Fruit fly (Drosophila melanogaster) whole organism, embryonic: Measurements from ENCODE around the gene CG18788.

Experiments used
- Atf6 ChIP-seq: fragments of 200-800 bp; sonication (Bioruptor generic); IDR thresholded peaks from 2 replicates; pipeline ENCODE4 v1.3.6; 2022; ENCODE audit warnings: missing biosample characterization, missing genetic modification characterization
- CG10267 ChIP-seq: fragments of 200-800 bp; sonication (Bioruptor generic); optimal IDR thresholded peaks from 2 replicates; lab custom pipeline; 2018; ENCODE audit warnings: missing biosample characterization, mild to moderate bottlenecking, missing genetic modification characterization, moderate library complexity
- CG10959 ChIP-seq: fragments of 200-800 bp; sonication (Bioruptor generic); IDR thresholded peaks from 2 replicates; pipeline ENCODE4 v1.3.6; 2022; ENCODE audit warnings: missing biosample characterization, missing genetic modification characterization
- CG11247 ChIP-seq: fragments of 200-800 bp; sonication (Bioruptor generic); IDR thresholded peaks from 2 replicates; pipeline ENCODE4 v1.3.6; 2022; ENCODE audit warnings: missing biosample characterization, missing genetic modification characterization
- CG11560 ChIP-seq: fragments of 200-800 bp; sonication (Bioruptor generic); IDR thresholded peaks from 3 replicates; pipeline ENCODE4 v1.3.6; 2022; ENCODE audit warnings: missing biosample characterization, missing genetic modification characterization
- CG12071 ChIP-seq: fragments of 200-800 bp; sonication (Bioruptor generic); optimal IDR thresholded peaks from 3 replicates; lab custom pipeline; 2018; ENCODE audit warnings: missing biosample characterization, mild to moderate bottlenecking, missing genetic modification characterization
- CG12299 ChIP-seq: fragments of 200-800 bp; sonication (Bioruptor generic); optimal IDR thresholded peaks from 2 replicates; lab custom pipeline; 2018; ENCODE audit warnings: missing biosample characterization, mild to moderate bottlenecking, missing genetic modification characterization
- CG12942 ChIP-seq: fragments of 200-800 bp; sonication (Bioruptor generic); optimal IDR thresholded peaks from 3 replicates; lab custom pipeline; 2016; ENCODE audit warnings: missing biosample characterization, missing genetic modification characterization
- CG15011 ChIP-seq: fragments of 200-800 bp; sonication (Bioruptor generic); optimal IDR thresholded peaks from 3 replicates; lab custom pipeline; 2018; ENCODE audit warnings: missing biosample characterization, mild to moderate bottlenecking, missing genetic modification characterization
- CG18599 ChIP-seq: fragments of 200-800 bp; sonication (Bioruptor generic); optimal IDR thresholded peaks from 3 replicates; lab custom pipeline; 2017; ENCODE audit warnings: missing biosample characterization, missing genetic modification characterization, mild to moderate bottlenecking, moderate library complexity, missing genetic modification reagents
- CG2202 ChIP-seq: fragments of 200-800 bp; sonication (Bioruptor generic); optimal IDR thresholded peaks from 2 replicates; lab custom pipeline; 2018; ENCODE audit warnings: missing biosample characterization, mild to moderate bottlenecking, missing genetic modification characterization
- CG2712 ChIP-seq: fragments of 200-800 bp; optimal IDR thresholded peaks from 3 replicates; lab custom pipeline; 2019; ENCODE audit warnings: missing biosample characterization, mild to moderate bottlenecking, missing genetic modification characterization, moderate library complexity
- CG30020 ChIP-seq: fragments of 200-800 bp; optimal IDR thresholded peaks from 2 replicates; lab custom pipeline; 2019; ENCODE audit warnings: missing biosample characterization, mild to moderate bottlenecking, missing genetic modification characterization, moderate library complexity
- CG32772 ChIP-seq: fragments of 200-800 bp; sonication (Bioruptor generic); IDR thresholded peaks from 2 replicates; pipeline ENCODE4 v1.3.6; 2022; ENCODE audit warnings: missing biosample characterization, missing genetic modification characterization
- CG34376 ChIP-seq: fragments of 200-800 bp; sonication (Bioruptor generic); optimal IDR thresholded peaks from 2 replicates; lab custom pipeline; 2018; ENCODE audit warnings: missing biosample characterization, mild to moderate bottlenecking, missing genetic modification characterization
- CG4404 ChIP-seq: fragments of 200-800 bp; sonication (Bioruptor generic); IDR thresholded peaks from 2 replicates; pipeline ENCODE4 v1.3.6; 2022; ENCODE audit warnings: missing biosample characterization, missing genetic modification characterization
- CG4707 ChIP-seq: fragments of 200-800 bp; sonication (Bioruptor generic); optimal IDR thresholded peaks from 2 replicates; lab custom pipeline; 2018; ENCODE audit warnings: missing biosample characterization, mild to moderate bottlenecking, missing genetic modification characterization, moderate library complexity
- CG5245 ChIP-seq: fragments of 200-800 bp; sonication (Bioruptor generic); optimal IDR thresholded peaks from 3 replicates; lab custom pipeline; 2016; ENCODE audit warnings: missing biosample characterization, missing genetic modification characterization
- CG6791 ChIP-seq: fragments of 200-800 bp; sonication (Bioruptor generic); IDR thresholded peaks from 3 replicates; pipeline ENCODE4 v1.3.6; 2022; ENCODE audit warnings: missing biosample characterization, missing genetic modification characterization; ENCODE audit not compliant: partially characterized antibody
- CG7372 ChIP-seq: fragments of 200-800 bp; sonication (Bioruptor generic); IDR thresholded peaks from 2 replicates; pipeline ENCODE4 v1.3.6; 2022; ENCODE audit warnings: missing biosample characterization, missing genetic modification characterization
- CG9932 ChIP-seq: fragments of 200-800 bp; sonication (Bioruptor generic); IDR thresholded peaks from 2 replicates; pipeline ENCODE4 v1.3.6; 2022; ENCODE audit warnings: missing biosample characterization, missing genetic modification characterization
- Elba2 ChIP-seq: fragments of 200-800 bp; sonication (Bioruptor generic); optimal IDR thresholded peaks from 3 replicates; lab custom pipeline; 2016; ENCODE audit warnings: missing biosample characterization, missing genetic modification characterization
- H2.0 ChIP-seq: fragments of 200-800 bp; sonication (Bioruptor generic); IDR thresholded peaks from 2 replicates; pipeline ENCODE4 v1.3.6; 2022; ENCODE audit warnings: missing biosample characterization, missing genetic modification characterization
- Hey ChIP-seq: fragments of 200-800 bp; sonication (Bioruptor generic); optimal IDR thresholded peaks from 3 replicates; lab custom pipeline; 2018; ENCODE audit warnings: missing biosample characterization, mild to moderate bottlenecking, missing genetic modification characterization
- Hmx ChIP-seq: fragments of 200-800 bp; sonication (Bioruptor generic); optimal IDR thresholded peaks from 2 replicates; lab custom pipeline; 2016; ENCODE audit warnings: missing biosample characterization, missing genetic modification characterization
- MTF-1 ChIP-seq: fragments of 200-800 bp; sonication (Bioruptor generic); optimal IDR thresholded peaks from 2 replicates; lab custom pipeline; 2018; ENCODE audit warnings: missing biosample characterization, mild to moderate bottlenecking, missing genetic modification characterization, borderline replicate concordance
- TFAM ChIP-seq: fragments of 200-800 bp; sonication (Bioruptor generic); optimal IDR thresholded peaks from 2 replicates; lab custom pipeline; 2017; ENCODE audit warnings: missing biosample characterization, missing genetic modification characterization, inconsistent platforms
- Usf ChIP-seq: fragments of 200-800 bp; sonication (Bioruptor generic); optimal IDR thresholded peaks from 2 replicates; lab custom pipeline; 2017; ENCODE audit warnings: missing genotype, missing biosample characterization, missing genetic modification characterization
- amos ChIP-seq: fragments of 200-800 bp; sonication (Bioruptor generic); IDR thresholded peaks from 2 replicates; pipeline ENCODE4 v1.3.6; 2022; ENCODE audit warnings: missing biosample characterization, missing genetic modification characterization; ENCODE audit not compliant: partially characterized antibody
- ato ChIP-seq: fragments of 200-800 bp; sonication (Bioruptor generic); IDR thresholded peaks from 2 replicates; pipeline ENCODE4 v1.3.6; 2022; ENCODE audit warnings: missing biosample characterization, missing genetic modification characterization; ENCODE audit not compliant: partially characterized antibody
- bbx ChIP-seq: fragments of 200-800 bp; sonication (Bioruptor generic); IDR thresholded peaks from 2 replicates; pipeline ENCODE4 v1.3.6; 2022; ENCODE audit warnings: missing biosample characterization, missing genetic modification characterization; ENCODE audit not compliant: partially characterized antibody
- bigmax ChIP-seq: fragments of 200-800 bp; sonication (Bioruptor generic); optimal IDR thresholded peaks from 2 replicates; lab custom pipeline; 2018; ENCODE audit warnings: missing biosample characterization, mild to moderate bottlenecking, missing genetic modification characterization
- cato ChIP-seq: fragments of 200-800 bp; sonication (Bioruptor generic); optimal IDR thresholded peaks from 2 replicates; lab custom pipeline; 2016; ENCODE audit warnings: missing biosample characterization, missing genetic modification characterization, borderline replicate concordance
- dm ChIP-seq: fragments of 200-800 bp; sonication (Bioruptor generic); optimal IDR thresholded peaks from 3 replicates; lab custom pipeline; 2016; ENCODE audit warnings: missing biosample characterization, missing genetic modification characterization
- emc ChIP-seq: fragments of 200-800 bp; sonication (Bioruptor generic); optimal IDR thresholded peaks from 2 replicates; lab custom pipeline; 2016; ENCODE audit warnings: missing biosample characterization, missing genetic modification characterization
- fd64A ChIP-seq: fragments of 200-800 bp; sonication (Bioruptor generic); optimal IDR thresholded peaks from 3 replicates; lab custom pipeline; 2018; ENCODE audit warnings: missing biosample characterization, mild to moderate bottlenecking, missing genetic modification characterization
- fu2 ChIP-seq: fragments of 200-800 bp; sonication (Bioruptor generic); optimal IDR thresholded peaks from 2 replicates; lab custom pipeline; 2016; ENCODE audit warnings: missing biosample characterization, missing genetic modification characterization
- inv ChIP-seq: fragments of 200-800 bp; sonication (Bioruptor generic); IDR thresholded peaks from 2 replicates; pipeline ENCODE4 v1.3.6; 2022; ENCODE audit warnings: missing biosample characterization, missing genetic modification characterization; ENCODE audit not compliant: partially characterized antibody
- jumu ChIP-seq: fragments of 200-800 bp; sonication (Bioruptor generic); optimal IDR thresholded peaks from 3 replicates; lab custom pipeline; 2016; ENCODE audit warnings: missing biosample characterization, missing genetic modification characterization
- lab ChIP-seq: fragments of 200-800 bp; sonication (Bioruptor generic); optimal IDR thresholded peaks from 3 replicates; lab custom pipeline; 2017; ENCODE audit warnings: missing biosample characterization, missing genetic modification characterization, mild to moderate bottlenecking, moderate library complexity, missing genetic modification reagents
- org-1 ChIP-seq: fragments of 200-800 bp; sonication (Bioruptor generic); optimal IDR thresholded peaks from 2 replicates; lab custom pipeline; 2017; ENCODE audit warnings: missing biosample characterization, missing genetic modification characterization
- schlank ChIP-seq: fragments of 200-800 bp; sonication (Bioruptor generic); optimal IDR thresholded peaks from 2 replicates; lab custom pipeline; 2018; ENCODE audit warnings: missing biosample characterization, mild to moderate bottlenecking, missing genetic modification characterization
- scrt ChIP-seq: fragments of 200-800 bp; sonication (Bioruptor generic); optimal IDR thresholded peaks from 2 replicates; lab custom pipeline; 2018; ENCODE audit warnings: missing biosample characterization, mild to moderate bottlenecking, missing genetic modification characterization, moderate library complexity
- toy ChIP-seq: fragments of 200-800 bp; sonication (Bioruptor generic); IDR thresholded peaks from 2 replicates; pipeline ENCODE4 v1.3.6; 2022; ENCODE audit warnings: missing biosample characterization, missing genetic modification characterization
- ttk ChIP-seq: fragments of 200-800 bp; sonication (Bioruptor generic); IDR thresholded peaks from 2 replicates; pipeline ENCODE4 v2.1.2; 2022; ENCODE audit warnings: missing biosample characterization, missing genetic modification characterization
- tx ChIP-seq: fragments of 200-800 bp; sonication (Bioruptor generic); optimal IDR thresholded peaks from 2 replicates; lab custom pipeline; 2016; ENCODE audit warnings: missing biosample characterization, missing genetic modification characterization
- unpg ChIP-seq: fragments of 200-800 bp; sonication (Bioruptor generic); optimal IDR thresholded peaks from 3 replicates; lab custom pipeline; 2018; ENCODE audit warnings: missing biosample characterization, mild to moderate bottlenecking, missing genetic modification characterization, moderate library complexity
- zen ChIP-seq: fragments of 200-800 bp; sonication (Bioruptor generic); optimal IDR thresholded peaks from 3 replicates; lab custom pipeline; 2018; ENCODE audit warnings: missing biosample characterization, mild to moderate bottlenecking, missing genetic modification characterization, moderate library complexity
- zf30C ChIP-seq: fragments of 200-800 bp; sonication (Bioruptor generic); optimal IDR thresholded peaks from 3 replicates; lab custom pipeline; 2018; ENCODE audit warnings: missing biosample characterization, mild to moderate bottlenecking, missing genetic modification characterization

Gene CG18788

DNA sequence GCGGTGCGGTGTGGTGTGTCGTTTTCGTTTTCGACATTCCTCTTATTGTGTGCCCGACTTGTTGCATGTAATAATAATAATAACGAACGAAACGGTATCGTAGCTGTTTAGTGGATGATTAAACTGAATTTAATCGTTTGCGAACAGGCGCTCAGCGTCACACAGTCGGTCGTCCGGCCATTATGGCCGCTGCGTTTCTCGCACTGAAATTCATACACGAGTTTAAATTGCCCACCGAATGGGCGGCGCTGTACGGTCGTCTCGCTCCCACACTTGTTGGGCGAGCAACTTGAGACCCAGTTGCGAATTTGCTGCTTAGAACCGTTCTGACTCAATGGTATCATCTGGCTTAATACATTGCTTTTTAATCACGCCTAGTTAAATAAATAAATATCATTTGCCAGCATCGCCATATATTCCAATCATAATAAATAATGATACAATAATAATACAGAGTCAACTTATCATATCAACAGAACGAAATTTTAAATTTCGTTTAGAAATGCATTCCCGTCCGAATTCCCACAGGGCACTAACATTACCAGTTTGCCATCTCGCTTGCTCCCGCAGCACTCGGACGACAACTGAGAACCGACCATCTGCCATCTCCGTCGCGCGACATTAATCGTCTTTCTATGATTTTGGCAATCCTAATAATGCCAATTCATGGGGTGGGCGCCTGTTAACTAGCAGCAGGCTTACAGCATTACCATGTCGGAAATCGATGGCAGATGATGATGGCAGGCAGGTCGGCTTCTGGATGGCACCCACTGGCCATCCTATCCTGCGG lies 22.9 kb upstream of the CG18788 start (continued):
- TF ChIP-seq unpg (GFP tag; lab: Kevin White, UChicago): peak; percentile 93
- peak; percentile 70 for TF ChIP-seq cato (GFP tag; lab: Kevin White, UChicago)
- peak; percentile 75 for TF ChIP-seq fu2 (GFP tag; lab: Kevin White, UChicago)
- TF ChIP-seq jumu (GFP tag; lab: Kevin White, UChicago): peak; percentile 47
- TF ChIP-seq CG10959: no peak
- TF ChIP-seq CG4707 (GFP tag; lab: Kevin White, UChicago): no peak
- no peak for TF ChIP-seq zf30C (GFP tag; lab: Kevin White, UChicago)
- TF ChIP-seq org-1 (GFP tag; lab: Kevin White, UChicago): peak; percentile 92
- peak; percentile 93 for TF ChIP-seq CG2712 (tag; lab: Kevin White, UChicago)
- no peak for TF ChIP-seq ttk (GFP tag; lab: Robert Waterston, UW)
- TF ChIP-seq tx (GFP tag; lab: Kevin White, UChicago): peak; percentile 72
- TF ChIP-seq emc (GFP tag; lab: Kevin White, UChicago): no peak
- peak; percentile 87 for TF ChIP-seq Usf (GFP tag; lab: Kevin White, UChicago)
- TF ChIP-seq CG12071 (GFP tag; lab: Kevin White, UChicago): peak; percentile 76
- TF ChIP-seq CG10267 (tag; lab: Kevin White, UChicago): peak; percentile 85
- no peak for TF ChIP-seq bigmax (GFP tag; lab: Kevin White, UChicago)
- TF ChIP-seq inv (GFP tag; lab: Robert Waterston, UW): no peak
- TF ChIP-seq H2.0 (GFP tag; lab: Robert Waterston, UW): no peak
- TF ChIP-seq CG30020: peak; percentile 74
- TF ChIP-seq schlank (tag; lab: Kevin White, UChicago): peak; percentile 89
- TF ChIP-seq MTF-1 (GFP tag; lab: Kevin White, UChicago): peak; percentile 52
- no peak for TF ChIP-seq CG4404 (GFP tag; lab: Robert Waterston, UW)
- no peak for TF ChIP-seq toy (GFP tag; lab: Robert Waterston, UW)
- TF ChIP-seq CG12942 (GFP tag; lab: Kevin White, UChicago): peak; percentile 86
- peak; percentile 96 for TF ChIP-seq CG18599 (GFP tag; lab: Kevin White, UChicago)
- peak; percentile 94 for TF ChIP-seq lab (GFP tag; lab: Kevin White, UChicago)
- peak; percentile 91 for TF ChIP-seq CG12299 (tag; lab: Kevin White, UChicago)
- TF ChIP-seq zen (tag; lab: Kevin White, UChicago): peak; percentile 92
- TF ChIP-seq CG5245 (GFP tag; lab: Kevin White, UChicago): peak; percentile 70
- no peak for TF ChIP-seq CG11247 (GFP tag; lab: Robert Waterston, UW)
- no peak for TF ChIP-seq ato (GFP tag; lab: Robert Waterston, UW)
- peak; percentile 50 for TF ChIP-seq Hmx
- TF ChIP-seq CG32772 (GFP tag; lab: Robert Waterston, UW): no peak
- peak; percentile 8 for TF ChIP-seq TFAM (GFP tag; lab: Kevin White, UChicago)
- no peak for TF ChIP-seq Atf6 (GFP tag; lab: Robert Waterston, UW)
- no peak for TF ChIP-seq bbx (GFP tag; lab: Robert Waterston, UW)
- TF ChIP-seq amos (GFP tag; lab: Robert Waterston, UW): no peak
- TF ChIP-seq CG9932 (GFP tag; lab: Robert Waterston, UW): no peak
- TF ChIP-seq CG11560 (tag; lab: Robert Waterston, UW): no peak
- no peak for TF ChIP-seq fd64A
- TF ChIP-seq CG6791 (GFP tag; lab: Robert Waterston, UW): no peak
- peak; percentile 45 for TF ChIP-seq dm (GFP tag; lab: Kevin White, UChicago)
- no peak for TF ChIP-seq CG34376 (GFP tag; lab: Kevin White, UChicago)
- no peak for TF ChIP-seq Elba2 (GFP tag; lab: Kevin White, UChicago)
- TF ChIP-seq CG15011: peak; percentile 91
- TF ChIP-seq CG2202: peak; percentile 67
- TF ChIP-seq Hey (tag; lab: Kevin White, UChicago): peak; percentile 66
- TF ChIP-seq scrt (GFP tag; lab: Kevin White, UChicago): no peak
- TF ChIP-seq CG7372: no peak
